Fruit fly (Drosophila melanogaster): Measurements from ENCODE around the gene Spn77Bb.

dm6 chr3L:20306142-20306541 lies 14.6 kb upstream of the Spn77Bb start, which contains the start of gene CG32225:
- TF ChIP-seq ttk (optimal IDR thresholded peaks at IDR 0.05) (no peak), psq (optimal IDR thresholded peaks at IDR 0.05) (no peak), Sin3A (optimal IDR thresholded peaks at IDR 0.05) (no peak), Myc (optimal IDR thresholded peaks at IDR 0.05) (no peak)
